Worm (Caenorhabditis elegans) whole organism, mixed stage, embryonic: Measurements from ENCODE around the gene W02H5.19.
A peak's percentile ranks its signal among the peaks of the same experiment; 100 is the strongest.
"Not testable (repeated sequence)": the region's sequence is repeated elsewhere in the genome, so short reads cannot be mapped to it uniquely, and the experiment has no call there.

Experiments
- M03D4.4 ChIP-seq: sonication (generic microtip); optimal IDR thresholded peaks from 2 replicates; lab custom pipeline; 2017; ENCODE audit warnings: mild to moderate bottlenecking, missing genetic modification characterization, missing compliant biosample characterization
- bed-3 ChIP-seq: fragments of 200-800 bp; sonication (Bioruptor generic); optimal IDR thresholded peaks from 3 replicates; lab custom pipeline; 2018; ENCODE audit warnings: mild to moderate bottlenecking, missing genetic modification characterization, moderate library complexity, missing compliant biosample characterization
- blmp-1 ChIP-seq: fragments of 150-350 bp; optimal IDR thresholded peaks from 2 replicates; lab custom pipeline; 2014; ENCODE audit warnings: missing biosample characterization, missing genetic modification characterization
- ceh-39 ChIP-seq: fragments of 150-350 bp; optimal IDR thresholded peaks from 2 replicates; lab custom pipeline; 2014; ENCODE audit warnings: missing biosample characterization, missing genetic modification characterization
- ceh-83 ChIP-seq: fragments of 200-800 bp; sonication (Bioruptor generic); optimal IDR thresholded peaks from 2 replicates; lab custom pipeline; 2018; ENCODE audit warnings: mild to moderate bottlenecking, missing genetic modification characterization, missing compliant biosample characterization
- ces-1 ChIP-seq: fragments of 150-350 bp; optimal IDR thresholded peaks from 2 replicates; lab custom pipeline; 2014; ENCODE audit warnings: missing biosample characterization, missing genetic modification reagents, missing genetic modification characterization
- cnd-1 ChIP-seq: fragments of 200-800 bp; sonication (Bioruptor generic); optimal IDR thresholded peaks from 2 replicates; lab custom pipeline; 2018; ENCODE audit warnings: mild to moderate bottlenecking, missing genetic modification characterization, missing compliant biosample characterization
- drap-1 ChIP-seq: fragments of 200-800 bp; sonication (Bioruptor generic); optimal IDR thresholded peaks from 3 replicates; lab custom pipeline; 2018; ENCODE audit warnings: mild to moderate bottlenecking, missing genetic modification characterization, missing compliant biosample characterization
- elt-1 ChIP-seq: sonication (generic microtip); optimal IDR thresholded peaks from 2 replicates; lab custom pipeline; 2017; ENCODE audit warnings: missing genetic modification characterization, mild to moderate bottlenecking, missing compliant biosample characterization, antibody characterized with exemption, moderate library complexity, borderline replicate concordance; ENCODE audit not compliant: insufficient read depth
- elt-3 ChIP-seq: fragments of 150-350 bp; optimal IDR thresholded peaks from 2 replicates; lab custom pipeline; 2014; ENCODE audit warnings: missing biosample characterization, missing genetic modification characterization
- ham-2 ChIP-seq: fragments of 200-800 bp; sonication (Bioruptor generic); optimal IDR thresholded peaks from 2 replicates; lab custom pipeline; 2018; ENCODE audit warnings: mild to moderate bottlenecking, missing genetic modification characterization, missing compliant biosample characterization
- hlh-1 ChIP-seq: fragments of 150-350 bp; optimal IDR thresholded peaks from 2 replicates; lab custom pipeline; 2014; ENCODE audit warnings: missing biosample characterization, missing genetic modification reagents, missing genetic modification characterization
- lin-32 ChIP-seq: fragments of 200-800 bp; sonication (Bioruptor generic); optimal IDR thresholded peaks from 2 replicates; lab custom pipeline; 2018; ENCODE audit warnings: mild to moderate bottlenecking, missing genetic modification characterization, missing compliant biosample characterization
- lsy-2 ChIP-seq: fragments of 150-350 bp; optimal IDR thresholded peaks from 2 replicates; lab custom pipeline; 2014; ENCODE audit warnings: missing biosample characterization, missing genetic modification characterization
- mab-5 ChIP-seq: fragments of 150-350 bp; optimal IDR thresholded peaks from 2 replicates; lab custom pipeline; 2014; ENCODE audit warnings: missing biosample characterization, missing genetic modification characterization
- mep-1 ChIP-seq: fragments of 150-350 bp; optimal IDR thresholded peaks from 2 replicates; lab custom pipeline; 2017; ENCODE audit warnings: missing biosample characterization, missing genetic modification reagents, missing genetic modification characterization, inconsistent platforms
- mls-2 ChIP-seq: sonication (generic microtip); optimal IDR thresholded peaks from 2 replicates; lab custom pipeline; 2016; ENCODE audit warnings: mild to moderate bottlenecking, missing genetic modification characterization, moderate library complexity, missing compliant biosample characterization
- nhr-12 ChIP-seq: fragments of 150-350 bp; optimal IDR thresholded peaks from 2 replicates; lab custom pipeline; 2014; ENCODE audit warnings: missing biosample characterization, missing genetic modification characterization
- nhr-237 ChIP-seq: fragments of 150-350 bp; optimal IDR thresholded peaks from 2 replicates; lab custom pipeline; 2014; ENCODE audit warnings: missing biosample characterization, missing genetic modification characterization
- nhr-76 ChIP-seq: sonication (generic microtip); optimal IDR thresholded peaks from 2 replicates; lab custom pipeline; 2017; ENCODE audit warnings: missing biosample characterization, missing genetic modification characterization
- pha-4 ChIP-seq: fragments of 150-350 bp; optimal IDR thresholded peaks from 2 replicates; lab custom pipeline; 2018; ENCODE audit warnings: missing biosample characterization, missing genetic modification reagents, missing genetic modification characterization
- sem-2 ChIP-seq: fragments of 200-800 bp; sonication (Bioruptor generic); optimal IDR thresholded peaks from 2 replicates; lab custom pipeline; 2018; ENCODE audit warnings: mild to moderate bottlenecking, missing genetic modification characterization, missing compliant biosample characterization
- snpc-4 ChIP-seq: fragments of 150-350 bp; optimal IDR thresholded peaks from 2 replicates; lab custom pipeline; 2014; ENCODE audit warnings: missing biosample characterization, missing genetic modification characterization
- sptf-1 ChIP-seq: sonication (generic microtip); optimal IDR thresholded peaks from 2 replicates; lab custom pipeline; 2017; ENCODE audit warnings: mild to moderate bottlenecking, missing genetic modification characterization, moderate library complexity, missing compliant biosample characterization
- tbx-8 ChIP-seq: fragments of 200-800 bp; sonication (Bioruptor generic); optimal IDR thresholded peaks from 2 replicates; lab custom pipeline; 2018; ENCODE audit warnings: mild to moderate bottlenecking, missing genetic modification characterization, moderate library complexity, missing compliant biosample characterization
- unc-120 ChIP-seq: sonication (generic microtip); optimal IDR thresholded peaks from 2 replicates; lab custom pipeline; 2017; ENCODE audit warnings: missing genetic modification characterization, missing compliant biosample characterization; ENCODE audit not compliant: poor library complexity, severe bottlenecking
- unc-39 ChIP-seq: fragments of 150-350 bp; optimal IDR thresholded peaks from 2 replicates; lab custom pipeline; 2014; ENCODE audit warnings: missing biosample characterization, missing genetic modification characterization
- zip-8 ChIP-seq: fragments of 150-350 bp; optimal IDR thresholded peaks from 2 replicates; lab custom pipeline; 2014; ENCODE audit warnings: missing biosample characterization, missing genetic modification characterization

W02H5.19 gene

ce11 chrV:2614986-2615687, 23.6 kb upstream of the W02H5.19 start, which contains the start of gene F53E10.1:
Gene F53E10.1 (plus strand): TSS chrV:2615310.
- TF ChIP-seq sem-2 (GFP tag; lab: Kevin White, UChicago): no peak
- no peak for TF ChIP-seq bed-3
- peak; percentile 7 for TF ChIP-seq ceh-83 (GFP tag; lab: Kevin White, UChicago)
- TF ChIP-seq lin-32 (GFP tag; lab: Kevin White, UChicago): no peak

DNA sequence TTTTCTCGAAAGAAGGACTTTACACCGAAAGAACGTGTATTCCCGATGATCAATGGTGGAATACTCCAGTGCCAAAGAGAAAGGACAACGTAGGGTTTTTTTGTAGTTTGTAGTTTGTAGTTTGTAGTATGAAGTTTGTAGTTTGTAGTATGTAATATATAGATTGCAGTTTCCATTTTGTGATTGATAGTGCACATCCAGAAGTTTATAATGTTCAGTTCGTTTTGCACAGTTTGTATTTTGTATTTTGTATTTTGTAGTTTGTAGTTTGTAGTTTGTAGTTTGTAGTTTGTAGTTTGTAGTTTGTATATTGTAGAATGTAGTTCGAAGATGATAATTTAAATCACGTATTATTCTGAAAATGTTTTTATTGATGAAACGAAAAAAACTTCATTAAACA, 21.2 kb upstream of the W02H5.19 start:
- no peak for TF ChIP-seq unc-120 (tag; lab: Kevin White, UChicago)

DNA sequence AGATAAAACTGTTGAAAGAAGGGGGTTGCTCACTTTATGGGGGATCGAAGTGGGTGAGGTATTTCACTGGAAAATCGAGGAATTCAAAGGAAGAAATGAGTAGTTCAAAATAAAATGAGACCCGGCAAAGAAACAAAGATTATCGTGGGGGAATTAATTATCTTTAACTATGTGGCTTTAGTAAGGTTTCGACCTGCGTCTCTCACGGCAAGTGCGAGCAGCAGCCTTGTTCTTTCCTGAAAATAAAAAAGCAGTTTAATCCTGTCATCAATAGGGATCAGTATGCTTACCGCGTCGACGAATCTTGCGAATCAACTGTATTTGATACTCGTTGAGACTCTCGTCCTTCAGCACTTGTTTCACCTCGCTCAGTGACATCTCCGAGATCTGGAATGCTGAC, 16.8 kb upstream of the W02H5.19 start, which contains the start of gene srh-271:
Gene srh-271 (minus strand): TSS at position 101 of the 400 bp plus-strand sequence.
- no peak for TF ChIP-seq lin-32 (GFP tag; lab: Kevin White, UChicago)
- TF ChIP-seq blmp-1 (tag; lab: Kevin White, UChicago): no peak
- TF ChIP-seq ham-2 (GFP tag; lab: Kevin White, UChicago): no peak
- TF ChIP-seq mab-5 (tag; lab: Kevin White, UChicago): no peak
- no peak for TF ChIP-seq tbx-8 (GFP tag; lab: Kevin White, UChicago)
- no peak for TF ChIP-seq elt-3 (tag; lab: Kevin White, UChicago)
- no peak for TF ChIP-seq nhr-237 (tag; lab: Kevin White, UChicago)
- no peak for TF ChIP-seq nhr-12
- TF ChIP-seq sem-2 (GFP tag; lab: Kevin White, UChicago): no peak
- no peak for TF ChIP-seq pha-4 (tag; lab: Kevin White, UChicago)
- no peak for TF ChIP-seq elt-1
- TF ChIP-seq mep-1 (tag; lab: Kevin White, UChicago): no peak
- TF ChIP-seq, all 35 proteins: peak for 0

DNA sequence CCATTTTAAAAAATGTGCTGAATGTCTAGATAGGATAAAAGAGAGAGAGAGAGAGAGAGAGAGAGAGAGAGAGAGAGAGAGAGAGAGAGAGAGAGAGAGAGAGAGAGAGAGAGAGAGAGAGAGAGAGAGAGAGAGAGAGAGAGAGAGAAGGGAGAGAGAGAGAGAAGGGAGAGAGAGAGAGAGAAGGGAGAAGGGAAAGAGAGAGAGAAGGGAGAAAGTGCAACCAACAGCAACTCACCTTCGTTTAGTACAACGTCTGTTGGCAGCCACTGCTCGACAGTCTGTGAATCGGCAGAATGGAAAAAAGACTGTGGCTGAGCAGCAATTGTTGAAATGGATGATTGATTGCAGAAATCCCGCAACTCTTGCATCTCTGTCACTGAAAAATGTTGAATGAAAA, 14.9 kb upstream of the W02H5.19 start:
- TF ChIP-seq mab-5 (tag; lab: Kevin White, UChicago) (no peak), blmp-1 (tag; lab: Kevin White, UChicago) (no peak), M03D4.4 (tag; lab: Kevin White, UChicago) (peak; percentile 32), lin-32 (GFP tag; lab: Kevin White, UChicago) (peak; percentile 45), mls-2 (tag; lab: Kevin White, UChicago) (peak; percentile 3), ces-1 (GFP tag; lab: Kevin White, UChicago) (no peak)
- TF ChIP-seq, all 35 proteins: peak for 3

DNA sequence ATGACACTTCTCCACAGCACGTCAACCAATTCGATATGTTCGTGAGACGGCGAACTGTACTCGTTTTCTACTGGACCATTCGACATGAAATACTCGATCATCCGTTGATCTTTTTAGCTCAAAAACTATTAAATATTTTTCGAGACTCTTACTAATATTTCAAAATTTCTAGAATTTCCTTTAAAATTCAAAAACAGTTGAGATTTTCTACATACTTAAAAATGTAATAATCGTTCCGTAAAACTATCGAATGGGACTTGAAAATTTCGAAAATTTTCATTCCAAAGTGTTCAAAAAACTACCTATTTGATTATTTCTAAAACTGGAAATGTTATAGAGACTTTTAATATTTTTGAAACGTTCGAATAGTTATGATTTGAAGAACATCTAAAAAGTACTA, 13.3 kb upstream of the W02H5.19 start, which contains the start of gene sknr-1:
Gene sknr-1 (minus strand): TSS at position 101 of the 400 bp plus-strand sequence.
- TF ChIP-seq cnd-1; hlh-1 (tag; lab: Kevin White, UChicago); lsy-2 (tag; lab: Kevin White, UChicago): not testable (repeated sequence)

ce11 chrV:2639035-2639434, 345 bp downstream of the W02H5.19 start, which contains the start of gene W02H5.2:
Gene W02H5.2 (plus strand): TSS chrV:2639335.
- TF ChIP-seq zip-8 (tag; lab: Kevin White, UChicago) (no peak), elt-3 (tag; lab: Kevin White, UChicago) (no peak), tbx-8 (GFP tag; lab: Kevin White, UChicago) (no peak), ces-1 (GFP tag; lab: Kevin White, UChicago) (no peak), drap-1 (GFP tag; lab: Kevin White, UChicago) (no peak), nhr-12 (no peak), lin-32 (GFP tag; lab: Kevin White, UChicago) (no peak), ceh-83 (GFP tag; lab: Kevin White, UChicago) (no peak), sptf-1 (tag; lab: Kevin White, UChicago) (no peak)

DNA sequence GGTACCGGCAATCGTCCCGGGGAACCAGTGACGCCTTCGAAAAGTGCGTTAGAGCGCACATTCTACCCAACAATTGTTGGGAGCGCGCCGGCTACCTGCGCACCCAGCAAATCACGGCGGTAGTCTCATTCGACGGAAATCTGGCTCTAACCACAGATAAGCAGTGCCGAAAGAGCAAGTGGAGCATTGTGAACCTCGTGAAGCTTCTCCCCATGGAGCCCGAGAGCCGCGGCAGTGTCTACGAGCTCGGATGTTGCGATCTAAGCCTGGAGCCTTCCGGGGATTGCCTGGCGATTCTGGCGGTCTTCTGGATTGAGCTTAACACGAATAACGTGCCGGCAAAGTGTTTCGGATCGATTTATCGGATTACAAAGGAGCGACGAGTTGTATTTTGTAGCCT, 816 bp downstream of the W02H5.19 start:
- TF ChIP-seq snpc-4 (tag; lab: Kevin White, UChicago) (no peak), unc-39 (tag; lab: Kevin White, UChicago) (no peak), elt-3 (tag; lab: Kevin White, UChicago) (no peak), ceh-39 (tag; lab: Kevin White, UChicago) (no peak), bed-3 (no peak), nhr-76 (tag; lab: Kevin White, UChicago) (no peak), nhr-237 (tag; lab: Kevin White, UChicago) (no peak)
